Worm (Caenorhabditis elegans) whole organism, dauer: ENCODE results near the gene sri-51.
"Not testable (repeated sequence)": the region's sequence is repeated elsewhere in the genome, so short reads cannot be mapped to it uniquely, and the experiment has no call there.

Experiments used
- unc-62 ChIP-seq: sonication (generic microtip); optimal IDR thresholded peaks from 2 replicates; lab custom pipeline; 2017; ENCODE audit warnings: missing biosample characterization, missing genetic modification reagents, missing genetic modification characterization

The sri-51 gene

ce11 chrII:3183300-3183840 is 15.5 kb downstream of the sri-51 start, which contains the start of the genes Y27F2A.6 and Y27F2A.8:
Gene Y27F2A.6 (minus strand): TSS chrII:3183400.
Gene Y27F2A.8 (plus strand): TSS chrII:3183790.
- TF ChIP-seq unc-62 (GFP tag; lab: Kevin White, UChicago), result not testable (repeated sequence)

- TF ChIP-seq unc-62 (GFP tag; lab: Kevin White, UChicago), result not testable (repeated sequence)
Observed at ce11 chrII:3177663-3178062, 21.2 kb downstream of the sri-51 start, which contains the start of gene sri-40. Gene sri-40 (plus strand): TSS chrII:3177963.

DNA sequence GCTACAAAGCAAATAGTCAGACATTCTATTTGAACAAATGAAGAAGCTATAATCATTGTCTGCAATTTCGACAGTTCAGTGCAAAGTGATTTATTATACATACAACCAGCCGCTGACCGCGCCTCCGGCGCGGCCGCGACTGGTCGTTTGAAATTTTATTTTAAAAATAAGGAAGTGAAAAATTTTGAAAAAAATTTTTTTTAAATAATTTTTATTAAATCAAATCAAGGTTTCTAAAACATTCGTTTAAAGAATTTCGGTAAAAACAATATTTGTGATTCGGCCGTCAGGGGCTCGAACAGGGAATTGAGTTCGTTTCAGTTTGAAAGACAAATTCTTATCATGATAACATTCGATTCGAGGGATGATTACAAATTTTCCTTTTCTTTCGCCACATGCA is 26.7 kb downstream of the sri-51 start, which contains the start of gene Y27F2A.10:
TSS of gene Y27F2A.10 (minus strand) at position 101 of the 400 bp plus-strand sequence.
- TF ChIP-seq unc-62 (GFP tag; lab: Kevin White, UChicago), result no peak

- no peak for TF ChIP-seq unc-62 (GFP tag; lab: Kevin White, UChicago)
Observed at ce11 chrII:3170089-3170488, 28.8 kb downstream of the sri-51 start, which contains the start of gene fbxc-55. Gene fbxc-55 (minus strand): TSS chrII:3170189.

DNA sequence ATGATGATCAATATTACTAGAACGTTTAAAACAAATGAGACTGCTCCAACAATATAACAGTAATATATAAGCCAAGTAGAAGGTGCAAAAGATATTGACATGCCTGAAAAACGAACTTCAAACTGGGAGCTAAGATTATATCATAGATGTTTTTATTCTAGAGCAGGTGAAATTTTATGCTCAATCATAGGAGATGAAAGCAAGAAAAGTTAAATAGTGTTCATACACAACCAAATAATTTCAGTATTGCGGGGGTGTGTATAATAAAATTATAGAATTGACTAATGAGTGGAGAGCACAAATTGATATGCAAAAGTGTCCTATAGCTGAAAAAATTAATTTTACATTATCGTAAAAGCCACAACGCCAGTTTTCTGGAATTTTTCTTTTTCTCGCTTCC is 39.9 kb downstream of the sri-51 start, which contains the start of gene sri-34:
TSS of gene sri-34 (minus strand) at position 101 of the 400 bp plus-strand sequence.
- TF ChIP-seq unc-62 (GFP tag; lab: Kevin White, UChicago), result no peak

DNA sequence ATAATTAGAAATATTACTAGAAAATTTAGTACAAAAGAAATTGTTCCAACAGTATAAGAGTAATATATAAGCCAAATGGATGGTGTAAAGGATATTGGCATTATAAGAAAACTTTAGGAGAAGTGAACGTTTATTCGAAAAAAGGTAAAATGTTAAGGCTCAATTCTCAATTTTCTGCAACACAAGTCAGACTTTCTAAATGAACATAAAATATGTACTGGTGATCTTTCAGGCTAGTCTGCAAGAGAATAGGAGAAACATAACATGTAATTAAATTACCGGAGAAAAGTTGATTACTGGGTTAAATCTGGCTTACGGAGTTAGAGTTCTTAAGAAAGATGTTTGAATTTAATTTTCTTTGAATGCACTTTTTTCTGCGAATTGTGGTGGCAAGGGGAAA is 42.1 kb downstream of the sri-51 start, which contains the start of gene sri-33:
TSS of gene sri-33 (minus strand) at position 101 of the 400 bp plus-strand sequence.
- TF ChIP-seq unc-62 (GFP tag; lab: Kevin White, UChicago), result no peak

- TF ChIP-seq unc-62 (GFP tag; lab: Kevin White, UChicago), result no peak
Observed at ce11 chrII:3154383-3154782, 44.5 kb downstream of the sri-51 start, which contains the start of gene sri-32. Gene sri-32 (minus strand): TSS chrII:3154483.

- no peak for TF ChIP-seq unc-62 (GFP tag; lab: Kevin White, UChicago)
Observed at ce11 chrII:3151615-3152014, 47.3 kb downstream of the sri-51 start, which contains the start of the genes T10D4.14 and T10D4.19. Gene T10D4.14 (minus strand): TSS chrII:3151715. Gene T10D4.19 (plus strand): TSS chrII:3151918.

DNA sequence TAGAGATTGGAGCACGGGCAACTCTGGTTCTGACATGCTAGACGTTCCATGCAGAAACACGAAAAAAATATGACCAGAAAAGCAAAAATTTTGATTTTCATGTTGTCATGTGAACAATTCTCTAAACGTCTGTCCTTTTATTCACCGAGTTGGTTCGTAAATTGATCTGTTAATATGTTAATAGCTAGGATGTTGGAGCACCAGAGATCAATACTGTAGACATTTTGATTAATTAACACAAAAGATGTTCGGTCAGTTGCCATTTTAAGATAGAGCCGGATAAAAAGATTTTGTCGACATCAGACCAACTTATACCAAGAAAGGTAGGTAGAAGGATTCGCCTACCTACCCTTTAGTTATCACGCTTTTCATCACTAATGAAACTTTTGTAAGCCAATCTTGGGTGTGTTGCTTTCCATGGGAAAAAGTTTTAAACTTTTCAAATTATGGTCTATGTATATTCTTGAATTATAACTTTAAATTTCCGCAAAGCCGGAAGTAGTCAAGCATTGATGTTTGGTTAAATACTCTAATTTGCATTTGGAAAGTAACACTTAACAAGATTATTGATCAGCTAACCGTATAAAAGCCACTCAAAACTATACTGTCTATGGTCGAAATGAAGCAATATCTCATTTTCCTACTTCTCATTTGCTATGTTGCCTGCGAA is 49.2 kb downstream of the sri-51 start, which contains the start of the genes T10D4.11 and T10D4.1:
TSS of gene T10D4.11 (minus strand) at position 101 of the 670 bp plus-strand sequence.
TSS of gene T10D4.1 (plus strand) at position 620 of the 670 bp plus-strand sequence.
- no peak for TF ChIP-seq unc-62 (GFP tag; lab: Kevin White, UChicago)

DNA sequence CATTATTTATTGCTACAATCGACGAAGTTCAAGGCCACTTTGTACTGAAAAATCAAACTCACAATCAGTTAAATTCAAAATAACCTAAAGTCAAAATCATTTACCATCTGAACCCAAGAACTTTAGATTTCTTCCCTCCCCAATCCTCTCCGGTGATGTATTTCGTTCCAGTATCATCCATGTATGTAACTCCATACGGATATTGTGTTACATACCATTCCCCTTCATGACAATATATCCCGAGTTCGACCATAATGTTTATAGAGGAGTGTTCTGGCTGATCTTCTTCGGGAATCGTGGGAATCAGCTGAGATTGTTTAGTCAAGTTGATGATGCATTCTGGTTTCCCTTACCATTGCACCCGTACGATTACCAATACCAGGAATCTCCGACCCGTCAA is 50.5 kb downstream of the sri-51 start:
- TF ChIP-seq unc-62 (GFP tag; lab: Kevin White, UChicago), result no peak
